1 fruit fly cellular context compared by ENCODE assay signal in genomic region chr3L:20700660-20701059, dm6.
A peak's percentile ranks its signal among the peaks of the same experiment; 100 is the strongest.
TF ChIP-seq lines count a peak whose summit lies in the region.

No protein-coding gene starts in this region.

TF ChIP-seq in whole organism, embryonic, 481 proteins besides CTCF, POLR2A, EP300 and RAD21 (continued from another document):
- TF ChIP-seq nmo (GFP tag; optimal IDR thresholded peaks at IDR 0.05; lab: Kevin White, UChicago) = peak; percentile 5
- no peak for TF ChIP-seq C15 (GFP tag; IDR thresholded peaks at IDR 0.05; lab: Robert Waterston, UW)
- TF ChIP-seq Jarid2 (GFP tag; optimal IDR thresholded peaks at IDR 0.05; lab: Kevin White, UChicago) = peak; percentile 22
- peak; percentile 67 for TF ChIP-seq CG10979 (tag; optimal IDR thresholded peaks at IDR 0.05; lab: Kevin White, UChicago)
- peak; percentile 67 for TF ChIP-seq sens (GFP tag; lab: Kevin White, UChicago)
- 0 out of 3 replicates have a peak, but pooled peaks have one; percentile 31 for TF ChIP-seq ci (GFP tag; IDR thresholded peaks at IDR 0.05; lab: Robert Waterston, UW)
- TF ChIP-seq HLH3B (GFP tag; IDR thresholded peaks at IDR 0.05; lab: Robert Waterston, UW) = 0 out of 2 replicates have a peak, but pooled peaks have one; percentile 35
- TF ChIP-seq CG13287 (GFP tag; IDR thresholded peaks at IDR 0.05; lab: Robert Waterston, UW; ENCODE audit: partially characterized antibody) = no peak
- peak in 1 of 3 experiments; percentile 12 for TF ChIP-seq lola (GFP tag; optimal IDR thresholded peaks at IDR 0.05; lab: Kevin White, UChicago)
- peak; percentile 20 for TF ChIP-seq trem (tag; optimal IDR thresholded peaks at IDR 0.05; lab: Kevin White, UChicago)
- TF ChIP-seq prd (optimal IDR thresholded peaks at IDR 0.05; lab: Kevin White, UChicago) = no peak
- peak; percentile 29; the same call in 1 of the 3 replicates for TF ChIP-seq prd (GFP tag; IDR thresholded peaks at IDR 0.05; lab: Robert Waterston, UW)
- peak; percentile 35 for TF ChIP-seq dmrt11E (tag; optimal IDR thresholded peaks at IDR 0.05; lab: Kevin White, UChicago)
- TF ChIP-seq CG12236 (GFP tag; optimal IDR thresholded peaks at IDR 0.05; lab: Kevin White, UChicago) = no peak
- TF ChIP-seq CG6854 (GFP tag; optimal IDR thresholded peaks at IDR 0.05; lab: Kevin White, UChicago) = no peak
- peak; percentile 35; the same call in 1 of the 3 replicates for TF ChIP-seq tgo (GFP tag; IDR thresholded peaks at IDR 0.05; lab: Robert Waterston, UW)
- peak; percentile 1 for TF ChIP-seq tap (tag; optimal IDR thresholded peaks at IDR 0.05; lab: Kevin White, UChicago)
- no peak for TF ChIP-seq Dfd (GFP tag; optimal IDR thresholded peaks at IDR 0.05; lab: Kevin White, UChicago)
- peak; percentile 41 for TF ChIP-seq CG1603 (tag; optimal IDR thresholded peaks at IDR 0.05; lab: Kevin White, UChicago)
- TF ChIP-seq CG4424 (GFP tag; optimal IDR thresholded peaks at IDR 0.05; lab: Kevin White, UChicago) = peak; percentile 6
- TF ChIP-seq Spps (tag; optimal IDR thresholded peaks at IDR 0.05; lab: Kevin White, UChicago) = peak; percentile 12
